Worm (Caenorhabditis elegans) whole organism, midembryonic: ENCODE results near the gene sto-5.

ENCODE experiments used
- T22C8.4 ChIP-seq: fragments of 200-800 bp; sonication (Bioruptor generic); IDR thresholded peaks from 2 replicates; pipeline ENCODE4 v1.3.6; 2022; ENCODE audit warnings: missing genetic modification characterization, missing compliant biosample characterization
- cog-1 ChIP-seq: sonication (generic microtip); optimal IDR thresholded peaks from 2 replicates; lab custom pipeline; 2016; ENCODE audit warnings: missing genetic modification characterization, missing compliant biosample characterization
- flt-1 ChIP-seq: fragments of 200-800 bp; sonication (Bioruptor generic); IDR thresholded peaks from 2 replicates; pipeline ENCODE4 v1.3.6; 2022; ENCODE audit warnings: missing genetic modification characterization, missing compliant biosample characterization
- klf-2 ChIP-seq: fragments of 200-800 bp; sonication (Bioruptor generic); conservative IDR thresholded peaks from 2 replicates; pipeline ENCODE4 v1.3.6; 2022; ENCODE audit warnings: missing genetic modification reagents, missing genetic modification characterization, missing compliant biosample characterization
- med-1 ChIP-seq: sonication (generic microtip); optimal IDR thresholded peaks from 2 replicates; lab custom pipeline; 2017; ENCODE audit warnings: missing genetic modification characterization, mild to moderate bottlenecking, missing compliant biosample characterization, antibody characterized with exemption, missing genetic modification reagents; ENCODE audit not compliant: insufficient read depth
- tab-1 ChIP-seq: fragments of 200-800 bp; sonication (Bioruptor generic); IDR thresholded peaks from 2 replicates; pipeline ENCODE4 v1.3.6; 2022; ENCODE audit warnings: missing genetic modification characterization, missing compliant biosample characterization
- ztf-29 ChIP-seq: fragments of 200-800 bp; sonication (Bioruptor generic); IDR thresholded peaks from 2 replicates; pipeline ENCODE4 v1.3.6; 2022; ENCODE audit warnings: missing genetic modification reagents, missing genetic modification characterization, missing compliant biosample characterization

DNA sequence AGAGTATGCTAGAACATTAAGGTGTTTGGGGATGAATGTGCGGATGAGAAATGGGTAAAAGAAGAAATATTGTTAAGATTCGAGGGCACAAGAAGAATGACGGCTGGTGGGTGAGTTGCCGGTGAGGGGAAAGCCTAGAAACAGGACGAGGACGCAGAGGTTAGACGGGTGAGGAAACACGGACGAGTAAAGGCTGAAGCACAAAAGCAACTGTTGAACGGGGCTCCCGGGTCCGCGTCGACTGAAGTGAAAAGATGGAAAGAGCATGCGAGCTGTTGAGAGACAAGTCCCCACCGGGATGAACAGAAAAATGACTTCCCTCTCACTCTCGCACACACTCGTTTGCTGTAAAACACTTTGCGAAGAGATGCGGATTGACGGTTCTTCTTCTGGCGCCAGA is 13.3 kb downstream of the sto-5 start:
- TF ChIP-seq klf-2 (GFP tag; lab: Robert Waterston, UW) = no peak
- TF ChIP-seq cog-1 = no peak
- TF ChIP-seq med-1 = no peak
- TF ChIP-seq flt-1 (GFP tag; lab: Robert Waterston, UW) = no peak
- no peak for TF ChIP-seq ztf-29
- no peak for TF ChIP-seq T22C8.4 (GFP tag; lab: Robert Waterston, UW)
- no peak for TF ChIP-seq tab-1 (GFP tag; lab: Robert Waterston, UW)
